Fruit fly (Drosophila melanogaster) whole organism, embryonic: ENCODE data around the gene Cyp4ac2.

Source experiments
- CG10209 ChIP-seq: fragments of 200-800 bp; sonication (Bioruptor generic); optimal IDR thresholded peaks from 3 replicates; lab custom pipeline; 2017; ENCODE audit warnings: missing biosample characterization, mild to moderate bottlenecking, missing genetic modification characterization, missing genetic modification reagents
- CG1024 ChIP-seq: fragments of 200-800 bp; sonication (Bioruptor generic); IDR thresholded peaks from 2 replicates; pipeline ENCODE4 v1.3.6; 2022; ENCODE audit warnings: missing biosample characterization, missing genetic modification characterization
- CG10959 ChIP-seq: fragments of 200-800 bp; sonication (Bioruptor generic); IDR thresholded peaks from 2 replicates; pipeline ENCODE4 v1.3.6; 2022; ENCODE audit warnings: missing biosample characterization, missing genetic modification characterization
- CG11093 ChIP-seq: fragments of 200-800 bp; sonication (Bioruptor generic); IDR thresholded peaks from 3 replicates; pipeline ENCODE4 v1.3.6; 2022; ENCODE audit warnings: missing biosample characterization, missing genetic modification characterization
- CG11247 ChIP-seq: fragments of 200-800 bp; sonication (Bioruptor generic); IDR thresholded peaks from 2 replicates; pipeline ENCODE4 v1.3.6; 2022; ENCODE audit warnings: missing biosample characterization, missing genetic modification characterization
- CG11456 ChIP-seq: fragments of 200-800 bp; sonication (Bioruptor generic); IDR thresholded peaks from 3 replicates; pipeline ENCODE4 v1.3.6; 2022; ENCODE audit warnings: missing biosample characterization, missing genetic modification characterization
- CG12299 ChIP-seq: fragments of 200-800 bp; sonication (Bioruptor generic); optimal IDR thresholded peaks from 2 replicates; lab custom pipeline; 2018; ENCODE audit warnings: missing biosample characterization, mild to moderate bottlenecking, missing genetic modification characterization
- CG15269 ChIP-seq: fragments of 200-800 bp; sonication (Bioruptor generic); optimal IDR thresholded peaks from 2 replicates; lab custom pipeline; 2018; ENCODE audit warnings: missing biosample characterization, mild to moderate bottlenecking, missing genetic modification characterization, moderate library complexity
- CG15479 ChIP-seq: fragments of 200-800 bp; sonication (Bioruptor generic); optimal IDR thresholded peaks from 3 replicates; lab custom pipeline; 2019; ENCODE audit warnings: missing biosample characterization, mild to moderate bottlenecking, missing genetic modification characterization, moderate library complexity
- CG16813 ChIP-seq: fragments of 200-800 bp; sonication (Bioruptor generic); IDR thresholded peaks from 3 replicates; pipeline ENCODE4 v1.3.6; 2022; ENCODE audit warnings: missing biosample characterization, missing genetic modification characterization; ENCODE audit not compliant: partially characterized antibody
- CG17829 ChIP-seq: fragments of 200-800 bp; optimal IDR thresholded peaks from 2 replicates; lab custom pipeline; 2019; ENCODE audit warnings: missing biosample characterization, mild to moderate bottlenecking, missing genetic modification characterization, moderate library complexity
- CG30403 ChIP-seq: fragments of 200-800 bp; sonication (Bioruptor generic); optimal IDR thresholded peaks from 3 replicates; lab custom pipeline; 2016; ENCODE audit warnings: missing biosample characterization, missing genetic modification characterization
- CG30431 ChIP-seq: fragments of 200-800 bp; sonication (Bioruptor generic); optimal IDR thresholded peaks from 2 replicates; lab custom pipeline; 2017; ENCODE audit warnings: missing biosample characterization, missing genetic modification characterization
- CG31388 ChIP-seq: fragments of 200-800 bp; sonication (Bioruptor generic); optimal IDR thresholded peaks from 2 replicates; lab custom pipeline; 2016; ENCODE audit warnings: missing biosample characterization, missing genetic modification characterization
- CG31441 ChIP-seq: fragments of 200-800 bp; sonication (Bioruptor generic); IDR thresholded peaks from 2 replicates; pipeline ENCODE4 v1.3.6; 2022; ENCODE audit warnings: missing biosample characterization, missing genetic modification characterization
- CG32767 ChIP-seq: fragments of 200-800 bp; sonication (Bioruptor generic); IDR thresholded peaks from 2 replicates; pipeline ENCODE4 v1.3.6; 2022; ENCODE audit warnings: missing biosample characterization, missing genetic modification characterization
- CG4328 ChIP-seq: fragments of 200-800 bp; sonication (Bioruptor generic); optimal IDR thresholded peaks from 3 replicates; lab custom pipeline; 2017; ENCODE audit warnings: missing biosample characterization, missing genetic modification reagents, missing genetic modification characterization
- CG4360 ChIP-seq: fragments of 200-800 bp; sonication (Bioruptor generic); IDR thresholded peaks from 2 replicates; pipeline ENCODE4 v1.3.6; 2022; ENCODE audit warnings: missing biosample characterization, missing genetic modification characterization
- CG4730 ChIP-seq: fragments of 200-800 bp; sonication (Bioruptor generic); IDR thresholded peaks from 2 replicates; pipeline ENCODE4 v1.3.6; 2022; ENCODE audit warnings: missing biosample characterization, missing genetic modification characterization
- CG6765 ChIP-seq: fragments of 200-800 bp; sonication (Bioruptor generic); optimal IDR thresholded peaks from 3 replicates; lab custom pipeline; 2017; ENCODE audit warnings: missing biosample characterization, mild to moderate bottlenecking, missing genetic modification characterization
- CG7987 ChIP-seq: fragments of 200-800 bp; sonication (Bioruptor generic); optimal IDR thresholded peaks from 2 replicates; lab custom pipeline; 2018; ENCODE audit warnings: missing biosample characterization, mild to moderate bottlenecking, missing genetic modification characterization, moderate library complexity
- D19B ChIP-seq: fragments of 200-800 bp; sonication (Bioruptor generic); optimal IDR thresholded peaks from 2 replicates; lab custom pipeline; 2017; ENCODE audit warnings: missing biosample characterization, mild to moderate bottlenecking, missing genetic modification characterization
- Dip3 ChIP-seq: fragments of 200-800 bp; sonication (Bioruptor generic); optimal IDR thresholded peaks from 3 replicates; lab custom pipeline; 2016; ENCODE audit warnings: missing biosample characterization, missing genetic modification characterization
- Doc2 ChIP-seq: fragments of 200-800 bp; sonication (Bioruptor generic); IDR thresholded peaks from 2 replicates; pipeline ENCODE4 v1.3.6; 2022; ENCODE audit warnings: missing biosample characterization, missing genetic modification characterization
- Eip74EF ChIP-seq, 2 experiments: fragments of 200-800 bp in 1 of 2; fragments of >200 bp in 1 of 2; sonication (Bioruptor generic) in 1 of 2; optimal IDR thresholded peaks; 2 replicates each; lab custom pipeline; 2017 to 2019; ENCODE audit warnings: missing biosample characterization in 2 of 2, missing genetic modification characterization in 2 of 2, mild to moderate bottlenecking in 1 of 2, moderate library complexity in 1 of 2
- Elba2 ChIP-seq: fragments of 200-800 bp; sonication (Bioruptor generic); optimal IDR thresholded peaks from 3 replicates; lab custom pipeline; 2016; ENCODE audit warnings: missing biosample characterization, missing genetic modification characterization
- Ets65A ChIP-seq: fragments of 200-800 bp; sonication (Bioruptor generic); peaks from one replicate; lab custom pipeline; 2016; ENCODE audit warnings: missing biosample characterization, missing genetic modification characterization
- H15 ChIP-seq: fragments of 200-800 bp; sonication (Bioruptor generic); IDR thresholded peaks from 3 replicates; pipeline ENCODE4 v1.3.6; 2022; ENCODE audit warnings: missing biosample characterization, missing genetic modification characterization
- HHEX ChIP-seq: fragments of 200-800 bp; sonication (Bioruptor generic); optimal IDR thresholded peaks from 3 replicates; lab custom pipeline; 2017; ENCODE audit warnings: missing biosample characterization, mild to moderate bottlenecking, missing genetic modification characterization, missing genetic modification reagents
- Jarid2 ChIP-seq: fragments of 200-800 bp; sonication (Bioruptor generic); optimal IDR thresholded peaks from 3 replicates; lab custom pipeline; 2017; ENCODE audit warnings: mild to moderate bottlenecking, missing biosample characterization, missing genetic modification reagents, missing genetic modification characterization
- Med ChIP-seq: fragments of 200-800 bp; sonication (Bioruptor generic); peaks from one replicate; lab custom pipeline; 2016; ENCODE audit warnings: missing biosample characterization, missing genetic modification characterization, mild to moderate bottlenecking, inconsistent platforms, moderate library complexity
- Mes4 ChIP-seq: fragments of 200-800 bp; sonication (Bioruptor generic); optimal IDR thresholded peaks from 2 replicates; lab custom pipeline; 2016; ENCODE audit warnings: missing biosample characterization, missing genetic modification characterization
- Ravus ChIP-seq: fragments of 200-800 bp; sonication (Bioruptor generic); IDR thresholded peaks from 2 replicates; pipeline ENCODE4 v1.3.6; 2022; ENCODE audit warnings: missing biosample characterization, missing genetic modification characterization
- ara ChIP-seq: fragments of 200-800 bp; sonication (Bioruptor generic); IDR thresholded peaks from 2 replicates; pipeline ENCODE4 v1.3.6; 2022; ENCODE audit warnings: missing biosample characterization, missing genetic modification characterization
- crol ChIP-seq: fragments of 200-800 bp; sonication (Bioruptor generic); IDR thresholded peaks from 2 replicates; pipeline ENCODE4 v1.3.6; 2022; ENCODE audit warnings: missing biosample characterization, missing genetic modification characterization
- exex ChIP-seq: fragments of 200-800 bp; sonication (Bioruptor generic); optimal IDR thresholded peaks from 4 replicates; lab custom pipeline; 2018; ENCODE audit warnings: missing biosample characterization, mild to moderate bottlenecking, missing genetic modification characterization, moderate library complexity
- fd3F ChIP-seq: fragments of 200-800 bp; sonication (Bioruptor generic); optimal IDR thresholded peaks from 2 replicates; lab custom pipeline; 2018; ENCODE audit warnings: missing biosample characterization, mild to moderate bottlenecking, missing genetic modification characterization, moderate library complexity
- kah ChIP-seq: fragments of 200-800 bp; sonication (Bioruptor generic); optimal IDR thresholded peaks from 2 replicates; lab custom pipeline; 2018; ENCODE audit warnings: missing biosample characterization, mild to moderate bottlenecking, missing genetic modification characterization
- lbe ChIP-seq: fragments of 200-800 bp; sonication (Bioruptor generic); optimal IDR thresholded peaks from 2 replicates; lab custom pipeline; 2016; ENCODE audit warnings: missing biosample characterization, mild to moderate bottlenecking, missing genetic modification characterization
- nmo ChIP-seq: fragments of 200-800 bp; sonication (Bioruptor generic); optimal IDR thresholded peaks from 2 replicates; lab custom pipeline; 2018; ENCODE audit warnings: missing biosample characterization, mild to moderate bottlenecking, missing genetic modification characterization, moderate library complexity
- odd ChIP-seq: fragments of 200-800 bp; sonication (Bioruptor generic); optimal IDR thresholded peaks from 2 replicates; lab custom pipeline; 2017; ENCODE audit warnings: missing biosample characterization, mild to moderate bottlenecking, missing genetic modification characterization
- pho ChIP-seq: fragments of 200-800 bp; sonication (Bioruptor generic); optimal IDR thresholded peaks from 2 replicates; lab custom pipeline; 2016; ENCODE audit warnings: missing biosample characterization, missing genetic modification characterization
- scrt ChIP-seq: fragments of 200-800 bp; sonication (Bioruptor generic); optimal IDR thresholded peaks from 2 replicates; lab custom pipeline; 2018; ENCODE audit warnings: missing biosample characterization, mild to moderate bottlenecking, missing genetic modification characterization, moderate library complexity
- sens ChIP-seq: fragments of 200-800 bp; sonication (Bioruptor generic); peaks from one replicate; lab custom pipeline; 2016; ENCODE audit warnings: missing biosample characterization, missing genetic modification characterization
- sob ChIP-seq: fragments of 200-800 bp; sonication (Bioruptor generic); IDR thresholded peaks from 2 replicates; pipeline ENCODE4 v1.3.6; 2022; ENCODE audit warnings: missing biosample characterization, missing genetic modification characterization
- stwl ChIP-seq: fragments of 200-800 bp; sonication (Bioruptor generic); optimal IDR thresholded peaks from 3 replicates; lab custom pipeline; 2018; ENCODE audit warnings: missing biosample characterization, mild to moderate bottlenecking, missing genetic modification characterization, moderate library complexity
- tin ChIP-seq: fragments of 200-800 bp; sonication (Bioruptor generic); optimal IDR thresholded peaks from 3 replicates; lab custom pipeline; 2016; ENCODE audit warnings: missing biosample characterization, missing genetic modification characterization
- unc-4 ChIP-seq: fragments of 200-800 bp; sonication (Bioruptor generic); IDR thresholded peaks from 2 replicates; pipeline ENCODE4 v1.3.6; 2022; ENCODE audit warnings: missing biosample characterization, missing genetic modification characterization; ENCODE audit not compliant: partially characterized antibody

The Cyp4ac2 gene

dm6 chr2L:5306373-5306997, 40.3 kb downstream of the Cyp4ac2 start (continued):
- TF ChIP-seq CG11456 (GFP tag; lab: Robert Waterston, UW) = no peak
- TF ChIP-seq CG11247 = no peak
- TF ChIP-seq CG16813 (GFP tag; lab: Robert Waterston, UW) = 0 out of 3 replicates have a peak, but pooled peaks have one; percentile 18
- TF ChIP-seq fd3F (GFP tag; lab: Kevin White, UChicago) = no peak
- no peak for TF ChIP-seq Doc2 (GFP tag; lab: Robert Waterston, UW)

- TF ChIP-seq CG30431 (GFP tag; lab: Kevin White, UChicago) = no peak
- TF ChIP-seq Med (GFP tag; lab: Kevin White, UChicago) = peak; percentile 39
- no peak for TF ChIP-seq Elba2 (GFP tag; lab: Kevin White, UChicago)
- no peak for TF ChIP-seq Ravus (GFP tag; lab: Robert Waterston, UW)
- TF ChIP-seq CG17829 (tag; lab: Kevin White, UChicago) = no peak
- no peak for TF ChIP-seq nmo
- TF ChIP-seq CG15479 = no peak
- peak; percentile 35 for TF ChIP-seq sens (GFP tag; lab: Kevin White, UChicago)
- no peak for TF ChIP-seq CG4730 (GFP tag; lab: Robert Waterston, UW)
- TF ChIP-seq pho (GFP tag; lab: Kevin White, UChicago) = no peak
- no peak for TF ChIP-seq CG11093 (GFP tag; lab: Robert Waterston, UW)
- peak; percentile 92 for TF ChIP-seq Ets65A (GFP tag; lab: Kevin White, UChicago)
- TF ChIP-seq Eip74EF (GFP tag; optimal IDR thresholded peaks at IDR 0.05; lab: Kevin White, UChicago) = no peak
- no peak for TF ChIP-seq CG30403
Measured at dm6 chr2L:5309369-5309768, 43.2 kb downstream of the Cyp4ac2 start.

DNA sequence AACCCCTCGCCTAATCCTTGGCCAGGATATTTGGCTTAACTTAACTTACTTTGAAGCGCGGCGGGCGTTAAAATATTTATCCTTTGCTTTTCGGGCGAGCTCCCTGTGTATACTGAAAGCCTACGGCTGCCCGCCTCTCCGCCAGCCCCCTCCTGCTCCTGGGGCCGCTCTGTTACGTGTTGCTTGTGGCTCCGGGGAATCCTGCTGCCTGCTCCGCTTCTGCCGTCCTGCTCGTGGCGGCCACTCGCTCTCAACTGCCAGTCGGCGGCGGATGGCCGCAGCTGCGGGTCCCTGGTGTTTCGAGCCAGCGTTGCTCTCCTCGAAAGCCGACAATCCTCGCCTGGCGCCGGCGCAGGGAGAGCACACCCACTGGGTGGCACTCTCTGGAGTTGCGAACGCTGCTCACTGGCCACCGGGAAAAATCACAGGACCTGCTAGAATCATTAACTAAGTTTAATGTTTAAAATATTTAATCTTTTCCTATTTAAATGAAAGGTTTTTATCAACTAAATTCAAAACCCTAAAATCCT, 48.5 kb downstream of the Cyp4ac2 start, which contains the start of gene CG14024:
Gene CG14024 (minus strand): TSS at position 266 of the 530 bp plus-strand sequence.
- no peak for TF ChIP-seq HHEX (GFP tag; lab: Kevin White, UChicago)
- peak; percentile 80 for TF ChIP-seq crol (GFP tag; lab: Robert Waterston, UW)
- no peak for TF ChIP-seq CG31441 (GFP tag; lab: Robert Waterston, UW)
- TF ChIP-seq CG10959 (GFP tag; lab: Robert Waterston, UW) = no peak
- TF ChIP-seq tin (GFP tag; lab: Kevin White, UChicago) = no peak
- TF ChIP-seq scrt (GFP tag; lab: Kevin White, UChicago) = peak; percentile 96
- TF ChIP-seq CG15269 (tag; lab: Kevin White, UChicago) = no peak
- no peak for TF ChIP-seq Mes4 (GFP tag; lab: Kevin White, UChicago)
- TF ChIP-seq kah (GFP tag; lab: Kevin White, UChicago) = no peak
- no peak for TF ChIP-seq CG31388 (GFP tag; lab: Kevin White, UChicago)
- TF ChIP-seq sob (GFP tag; lab: Robert Waterston, UW) = no peak
- TF ChIP-seq CG1024 (GFP tag; lab: Robert Waterston, UW) = no peak
- no peak for TF ChIP-seq CG6765 (GFP tag; lab: Kevin White, UChicago)
- TF ChIP-seq CG32767 = no peak
- TF ChIP-seq CG12299 = no peak
- TF ChIP-seq unc-4 (GFP tag; lab: Robert Waterston, UW) = 0 out of 2 replicates have a peak, but pooled peaks have one; percentile 14
- no peak for TF ChIP-seq CG7987
- TF ChIP-seq odd (GFP tag; lab: Kevin White, UChicago) = no peak
- no peak for TF ChIP-seq CG10209 (GFP tag; lab: Kevin White, UChicago)
- no peak for TF ChIP-seq exex (tag; lab: Kevin White, UChicago)
- no peak for TF ChIP-seq lbe
- TF ChIP-seq H15 (GFP tag; lab: Robert Waterston, UW) = no peak
- no peak for TF ChIP-seq CG4328
- peak; percentile 11; the same call in 1 of the 2 replicates for TF ChIP-seq ara (GFP tag; lab: Robert Waterston, UW)
- no peak for TF ChIP-seq stwl (tag; lab: Kevin White, UChicago)
- TF ChIP-seq D19B (GFP tag; lab: Kevin White, UChicago) = no peak
- TF ChIP-seq Jarid2 = peak; percentile 16
- no peak for TF ChIP-seq Dip3 (GFP tag; lab: Kevin White, UChicago)
- no peak for TF ChIP-seq CG4360
